Worm (Caenorhabditis elegans) whole organism, L4 larva: Measurements from ENCODE around the gene ZK662.6.

Experiments
- F10B5.3 ChIP-seq: sonication (generic microtip); optimal IDR thresholded peaks from 2 replicates; lab custom pipeline; 2016; ENCODE audit warnings: mild to moderate bottlenecking, missing genetic modification characterization, missing compliant biosample characterization
- F26F4.8 ChIP-seq: fragments of 200-800 bp; sonication (Bioruptor generic); conservative IDR thresholded peaks from 2 replicates; pipeline ENCODE4 v1.3.6; 2022; ENCODE audit warnings: missing genetic modification characterization, missing compliant biosample characterization
- F37D6.2 ChIP-seq: sonication (generic microtip); optimal IDR thresholded peaks from 2 replicates; lab custom pipeline; 2016; ENCODE audit warnings: mild to moderate bottlenecking, missing genetic modification characterization, missing compliant biosample characterization
- F49E8.2 ChIP-seq: sonication (generic microtip); optimal IDR thresholded peaks from 2 replicates; lab custom pipeline; 2016; ENCODE audit warnings: missing compliant biosample characterization, mild to moderate bottlenecking, missing genetic modification characterization, borderline replicate concordance
- ZK546.5 ChIP-seq, 2 experiments: sonication (generic microtip); optimal IDR thresholded peaks; 2 replicates each; lab custom pipeline; 2017; ENCODE audit warnings: missing biosample characterization in 2 of 2, missing genetic modification characterization in 2 of 2
- aha-1 ChIP-seq: fragments of 150-350 bp; peaks from one replicate; lab custom pipeline; 2014; ENCODE audit warnings: missing biosample characterization, missing genetic modification characterization
- aly-2 ChIP-seq: sonication (generic microtip); optimal IDR thresholded peaks from 2 replicates; lab custom pipeline; 2018; ENCODE audit warnings: missing biosample characterization, missing genetic modification characterization
- ama-1 ChIP-seq: fragments of 150-350 bp; optimal IDR thresholded peaks from 2 replicates; lab custom pipeline; 2014; ENCODE audit warnings: inconsistent platforms, mixed read lengths
- ceh-44 ChIP-seq: fragments of 200-800 bp; sonication (Bioruptor generic); IDR thresholded peaks from 2 replicates; pipeline ENCODE4 v1.3.6; 2022; ENCODE audit warnings: missing genetic modification reagents, missing genetic modification characterization, missing compliant biosample characterization
- ceh-62 ChIP-seq: sonication (generic microtip); optimal IDR thresholded peaks from 2 replicates; lab custom pipeline; 2017; ENCODE audit warnings: missing biosample characterization, missing genetic modification characterization
- ceh-82 ChIP-seq: sonication (generic microtip); optimal IDR thresholded peaks from 2 replicates; lab custom pipeline; 2017; ENCODE audit warnings: missing biosample characterization, missing genetic modification characterization
- daf-16 ChIP-seq, 3 experiments: sonication (generic microtip); optimal IDR thresholded peaks; 2 replicates each; lab custom pipeline; 2016 to 2017; ENCODE audit warnings: missing genetic modification characterization in 3 of 3, missing genetic modification reagents in 3 of 3, mild to moderate bottlenecking in 2 of 3, missing compliant biosample characterization in 2 of 3, missing biosample characterization in 1 of 3, moderate library complexity in 1 of 3
- dmd-6 ChIP-seq: fragments of 200-800 bp; sonication (Bioruptor generic); IDR thresholded peaks from 2 replicates; pipeline ENCODE4 v1.3.6; 2022; ENCODE audit warnings: missing genetic modification reagents, missing genetic modification characterization, missing compliant biosample characterization
- dve-1 ChIP-seq: sonication (generic microtip); optimal IDR thresholded peaks from 2 replicates; lab custom pipeline; 2017; ENCODE audit warnings: antibody characterized with exemption, mild to moderate bottlenecking, missing genetic modification characterization, missing compliant biosample characterization; ENCODE audit not compliant: insufficient read depth
- egl-43 ChIP-seq: fragments of 200-800 bp; sonication (Bioruptor generic); IDR thresholded peaks from 2 replicates; pipeline ENCODE4 v1.3.6; 2022; ENCODE audit warnings: missing genetic modification reagents, missing genetic modification characterization, missing compliant biosample characterization
- fkh-10 ChIP-seq: fragments of 150-350 bp; optimal IDR thresholded peaks from 2 replicates; lab custom pipeline; 2014; ENCODE audit warnings: missing biosample characterization, missing genetic modification reagents, missing genetic modification characterization
- fos-1 ChIP-seq: fragments of 150-350 bp; optimal IDR thresholded peaks from 2 replicates; lab custom pipeline; 2014; ENCODE audit warnings: missing biosample characterization, missing genetic modification characterization
- hlh-11 ChIP-seq: fragments of 200-800 bp; sonication (Bioruptor generic); optimal IDR thresholded peaks from 2 replicates; lab custom pipeline; 2018; ENCODE audit warnings: mild to moderate bottlenecking, missing genetic modification characterization, missing compliant biosample characterization
- hlh-30 ChIP-seq: sonication (generic microtip); optimal IDR thresholded peaks from 2 replicates; lab custom pipeline; 2017; ENCODE audit warnings: antibody characterized with exemption, mild to moderate bottlenecking, missing genetic modification characterization, missing compliant biosample characterization; ENCODE audit not compliant: insufficient read depth
- hmg-1.1 ChIP-seq: fragments of 200-800 bp; sonication (Bioruptor generic); IDR thresholded peaks from 2 replicates; pipeline ENCODE4 v1.3.6; 2022; ENCODE audit warnings: missing genetic modification reagents, missing genetic modification characterization, missing compliant biosample characterization
- jun-1 ChIP-seq: fragments of 150-350 bp; optimal IDR thresholded peaks from 2 replicates; lab custom pipeline; 2014; ENCODE audit warnings: missing biosample characterization, missing genetic modification reagents, missing genetic modification characterization
- lin-1 ChIP-seq: fragments of 200-800 bp; sonication (Bioruptor generic); IDR thresholded peaks from 2 replicates; pipeline ENCODE4 v1.3.6; 2022; ENCODE audit warnings: missing genetic modification reagents, missing genetic modification characterization, missing compliant biosample characterization
- lin-15B ChIP-seq: fragments of 150-350 bp; sonication (generic microtip); optimal IDR thresholded peaks from 3 replicates; lab custom pipeline; 2014; ENCODE audit warnings: missing biosample characterization, missing genetic modification characterization
- lin-39 ChIP-seq: fragments of 150-350 bp; optimal IDR thresholded peaks from 2 replicates; lab custom pipeline; 2014; ENCODE audit warnings: missing biosample characterization, missing genetic modification reagents, missing genetic modification characterization
- lsy-2 ChIP-seq, 2 experiments: fragments of 150-350 bp in 1 of 2; sonication (generic microtip) in 1 of 2; optimal IDR thresholded peaks; 2 replicates each; lab custom pipeline; 2014 to 2017; ENCODE audit warnings: missing biosample characterization in 2 of 2, missing genetic modification characterization in 2 of 2
- madf-9 ChIP-seq: fragments of 200-800 bp; sonication (Bioruptor generic); conservative IDR thresholded peaks from 2 replicates; pipeline ENCODE4 v1.3.6; 2022; ENCODE audit warnings: missing genetic modification reagents, missing genetic modification characterization, missing compliant biosample characterization
- mdl-1 ChIP-seq, 2 experiments: fragments of 150-350 bp in 1 of 2; sonication (generic microtip) in 1 of 2; optimal IDR thresholded peaks; 2 replicates each; lab custom pipeline; 2014 to 2017; ENCODE audit warnings: missing biosample characterization in 2 of 2, missing genetic modification characterization in 2 of 2
- mep-1 ChIP-seq: fragments of 150-350 bp; sonication (generic microtip); optimal IDR thresholded peaks from 3 replicates; lab custom pipeline; 2014; ENCODE audit warnings: missing biosample characterization, missing genetic modification characterization
- mxl-2 ChIP-seq: fragments of 200-800 bp; sonication (Bioruptor generic); conservative IDR thresholded peaks from 2 replicates; pipeline ENCODE4 v1.3.6; 2022; ENCODE audit warnings: missing genetic modification reagents, missing genetic modification characterization, missing compliant biosample characterization
- nhr-10 ChIP-seq: fragments of 150-350 bp; optimal IDR thresholded peaks from 2 replicates; lab custom pipeline; 2014; ENCODE audit warnings: missing biosample characterization, missing genetic modification characterization
- nhr-102 ChIP-seq: sonication (generic microtip); optimal IDR thresholded peaks from 2 replicates; lab custom pipeline; 2016; ENCODE audit warnings: mild to moderate bottlenecking, missing genetic modification characterization, moderate library complexity, missing compliant biosample characterization
- nhr-11 ChIP-seq: fragments of 150-350 bp; optimal IDR thresholded peaks from 2 replicates; lab custom pipeline; 2014; ENCODE audit warnings: missing biosample characterization, missing genetic modification characterization
- nhr-111 ChIP-seq: fragments of 200-800 bp; sonication (Bioruptor generic); optimal IDR thresholded peaks from 2 replicates; lab custom pipeline; 2018; ENCODE audit warnings: mild to moderate bottlenecking, missing genetic modification characterization, missing compliant biosample characterization
- nhr-25 ChIP-seq: sonication (generic microtip); optimal IDR thresholded peaks from 2 replicates; lab custom pipeline; 2017; ENCODE audit warnings: missing genetic modification characterization, mild to moderate bottlenecking, missing compliant biosample characterization, antibody characterized with exemption, moderate library complexity, borderline replicate concordance; ENCODE audit not compliant: insufficient read depth
- nhr-28 ChIP-seq: fragments of 150-350 bp; optimal IDR thresholded peaks from 2 replicates; lab custom pipeline; 2014; ENCODE audit warnings: missing biosample characterization, missing genetic modification characterization
- nhr-42 ChIP-seq: fragments of 200-800 bp; sonication (Bioruptor generic); IDR thresholded peaks from 2 replicates; pipeline ENCODE4 v1.3.6; 2022; ENCODE audit warnings: missing genetic modification characterization, missing compliant biosample characterization
- nhr-48 ChIP-seq: sonication (generic microtip); optimal IDR thresholded peaks from 2 replicates; lab custom pipeline; 2016; ENCODE audit warnings: mild to moderate bottlenecking, missing genetic modification characterization, missing compliant biosample characterization
- nhr-77 ChIP-seq: fragments of 150-350 bp; optimal IDR thresholded peaks from 2 replicates; lab custom pipeline; 2014; ENCODE audit warnings: missing biosample characterization, missing genetic modification characterization
- pha-4 ChIP-seq, 2 experiments: fragments of 150-350 bp in 1 of 2; fragments of 200-800 bp in 1 of 2; sonication (Bioruptor generic) in 1 of 2; IDR thresholded peaks in 1 of 2; optimal IDR thresholded peaks in 1 of 2; 2 replicates each; pipeline versions ENCODE4 v1.3.6 to Lab custom; 2014 to 2022; ENCODE audit warnings: missing genetic modification characterization in 2 of 2, missing genetic modification reagents in 2 of 2, missing biosample characterization in 1 of 2, missing compliant biosample characterization in 1 of 2
- pqm-1 ChIP-seq: sonication (generic microtip); optimal IDR thresholded peaks from 2 replicates; lab custom pipeline; 2017; ENCODE audit warnings: missing biosample characterization, missing genetic modification characterization
- sdz-12 ChIP-seq: fragments of 200-800 bp; sonication (Bioruptor generic); optimal IDR thresholded peaks from 2 replicates; lab custom pipeline; 2018; ENCODE audit warnings: mild to moderate bottlenecking, missing genetic modification characterization, missing compliant biosample characterization
- set-16 ChIP-seq: fragments of 200-800 bp; sonication (Bioruptor generic); IDR thresholded peaks from 2 replicates; pipeline ENCODE4 v1.3.6; 2022; ENCODE audit warnings: missing genetic modification reagents, missing genetic modification characterization, missing compliant biosample characterization
- snpc-1.2 ChIP-seq: fragments of 200-800 bp; sonication (Bioruptor generic); IDR thresholded peaks from 2 replicates; pipeline ENCODE4 v1.3.6; 2022; ENCODE audit warnings: missing genetic modification reagents, missing genetic modification characterization, missing compliant biosample characterization
- tra-1 ChIP-seq: fragments of 200-800 bp; sonication (Bioruptor generic); IDR thresholded peaks from 2 replicates; pipeline ENCODE4 v1.3.6; 2022; ENCODE audit warnings: missing genetic modification reagents, missing genetic modification characterization, missing compliant biosample characterization
- unc-62 ChIP-seq, 3 experiments: fragments of 150-350 bp in 1 of 3; sonication (generic microtip); optimal IDR thresholded peaks in 2 of 3; peaks in 1 of 3; 1 replicate in 1 of 3; 2 replicates in 2 of 3; lab custom pipeline; 2014 to 2017; ENCODE audit warnings: missing biosample characterization in 3 of 3, missing genetic modification characterization in 3 of 3, missing genetic modification reagents in 3 of 3, missing genotype in 1 of 3
- zip-11 ChIP-seq: fragments of 200-800 bp; sonication (Bioruptor generic); IDR thresholded peaks from 2 replicates; pipeline ENCODE4 v1.3.6; 2022; ENCODE audit warnings: missing genetic modification characterization, missing compliant biosample characterization

The ZK662.6 gene

ce11 chrX:15700220-15700619 lies 18.2 kb upstream of the ZK662.6 start (continued):
- TF ChIP-seq daf-16 (GFP tag; optimal IDR thresholded peaks at IDR 0.05; lab: Kevin White, UChicago) = no peak
- peak; percentile 83 for TF ChIP-seq daf-16 (tag; optimal IDR thresholded peaks at IDR 0.05; lab: Kevin White, UChicago)
- TF ChIP-seq sdz-12 (GFP tag; lab: Kevin White, UChicago) = no peak
- no peak for TF ChIP-seq fos-1 (tag; lab: Kevin White, UChicago)
- no peak for TF ChIP-seq madf-9 (GFP tag; lab: Robert Waterston, UW)
- TF ChIP-seq pha-4 (GFP tag; IDR thresholded peaks at IDR 0.05; lab: Robert Waterston, UW) = no peak
- TF ChIP-seq pha-4 (tag; optimal IDR thresholded peaks at IDR 0.05; lab: Kevin White, UChicago) = no peak
- no peak for TF ChIP-seq F26F4.8 (GFP tag; lab: Robert Waterston, UW)
- no peak for TF ChIP-seq lsy-2 (tag; optimal IDR thresholded peaks at IDR 0.05; lab: Kevin White, UChicago)
- TF ChIP-seq jun-1 (tag; lab: Kevin White, UChicago) = no peak
- TF ChIP-seq pqm-1 (tag; lab: Kevin White, UChicago) = peak; percentile 31
- no peak for TF ChIP-seq snpc-1.2 (GFP tag; lab: Robert Waterston, UW)
- no peak for TF ChIP-seq nhr-42 (GFP tag; lab: Robert Waterston, UW)
- TF ChIP-seq mxl-2 (GFP tag; lab: Robert Waterston, UW) = no peak
- no peak for TF ChIP-seq ama-1 (lab: Kevin White, UChicago)
- no peak for TF ChIP-seq ceh-82 (tag; lab: Kevin White, UChicago)
- TF ChIP-seq lin-15B (tag; lab: Kevin White, UChicago) = no peak
- no peak for TF ChIP-seq F37D6.2 (tag; lab: Kevin White, UChicago)
- TF ChIP-seq ceh-44 (GFP tag; lab: Robert Waterston, UW) = no peak
- TF ChIP-seq ZK546.5 (tag; optimal IDR thresholded peaks at IDR 0.05; lab: Kevin White, UChicago) = no peak
- TF ChIP-seq F49E8.2 (tag; lab: Kevin White, UChicago) = no peak
- no peak for TF ChIP-seq F10B5.3 (tag; lab: Kevin White, UChicago)
- TF ChIP-seq fkh-10 (GFP tag; lab: Kevin White, UChicago) = no peak
- no peak for TF ChIP-seq nhr-25 (tag; lab: Kevin White, UChicago)
- TF ChIP-seq lin-39 (tag; lab: Kevin White, UChicago) = no peak
- no peak for TF ChIP-seq ceh-62
- no peak for TF ChIP-seq aly-2
- no peak for TF ChIP-seq unc-62 (GFP tag; optimal IDR thresholded peaks at IDR 0.05 in 1 of 2; lab: Kevin White, UChicago)
- TF ChIP-seq unc-62 (tag; optimal IDR thresholded peaks at IDR 0.05; lab: Kevin White, UChicago) = no peak
- no peak for TF ChIP-seq egl-43 (GFP tag; lab: Robert Waterston, UW)

ce11 chrX:15704579-15705110 lies 13.8 kb upstream of the ZK662.6 start:
- TF ChIP-seq nhr-77 (tag; lab: Kevin White, UChicago) = peak; percentile 49
- TF ChIP-seq dve-1 (tag; lab: Kevin White, UChicago) = peak; percentile 70
- peak; percentile 66 for TF ChIP-seq hlh-11 (tag; lab: Kevin White, UChicago)
- peak; percentile 30; the same call in 1 of the 2 replicates for TF ChIP-seq lin-1 (GFP tag; lab: Robert Waterston, UW)
- peak in 1 of 2 experiments; percentile 60 for TF ChIP-seq unc-62 (GFP tag; optimal IDR thresholded peaks at IDR 0.05 in 1 of 2; lab: Kevin White, UChicago)
- no peak for TF ChIP-seq unc-62 (tag; optimal IDR thresholded peaks at IDR 0.05; lab: Kevin White, UChicago)
- TF ChIP-seq nhr-111 (GFP tag; lab: Kevin White, UChicago) = no peak
- peak in 1 of 2 experiments; percentile 22 for TF ChIP-seq lsy-2 (tag; optimal IDR thresholded peaks at IDR 0.05; lab: Kevin White, UChicago)
- TF ChIP-seq tra-1 (GFP tag; lab: Robert Waterston, UW) = 0 out of 2 replicates have a peak, but pooled peaks have one; percentile 14
- no peak for TF ChIP-seq nhr-25 (tag; lab: Kevin White, UChicago)
- no peak for TF ChIP-seq zip-11 (GFP tag; lab: Robert Waterston, UW)
- peak; percentile 85 for TF ChIP-seq aha-1 (tag; lab: Kevin White, UChicago)
- peak; percentile 97 for TF ChIP-seq nhr-48 (tag; lab: Kevin White, UChicago)
- TF ChIP-seq aly-2 = no peak
- no peak for TF ChIP-seq ama-1 (lab: Kevin White, UChicago)
- TF ChIP-seq hlh-30 (tag; lab: Kevin White, UChicago) = peak; percentile 84
- no peak for TF ChIP-seq ceh-44 (GFP tag; lab: Robert Waterston, UW)
- TF ChIP-seq mep-1 (tag; lab: Kevin White, UChicago) = peak; percentile 34
- TF ChIP-seq mdl-1 (tag; optimal IDR thresholded peaks at IDR 0.05; lab: Kevin White, UChicago) = peak in 1 of 2 experiments; percentile 69
- TF ChIP-seq nhr-10 = no peak
- no peak for TF ChIP-seq set-16 (GFP tag; lab: Robert Waterston, UW)
- peak; percentile 0 for TF ChIP-seq nhr-11 (tag; lab: Kevin White, UChicago)
- peak; percentile 53 for TF ChIP-seq nhr-28 (tag; lab: Kevin White, UChicago)
- TF ChIP-seq hmg-1.1 = no peak
- peak; percentile 50 for TF ChIP-seq nhr-102 (tag; lab: Kevin White, UChicago)
- TF ChIP-seq dmd-6 (GFP tag; lab: Robert Waterston, UW) = peak; percentile 67
- peak in 1 of 2 experiments; percentile 8 for TF ChIP-seq daf-16 (GFP tag; optimal IDR thresholded peaks at IDR 0.05; lab: Kevin White, UChicago)
- peak; percentile 84 for TF ChIP-seq daf-16 (tag; optimal IDR thresholded peaks at IDR 0.05; lab: Kevin White, UChicago)
